Fruit fly (Drosophila melanogaster) whole organism, embryonic: ENCODE data around the gene CG32642.

Source experiments
- ATbp ChIP-seq: fragments of 200-800 bp; sonication (Bioruptor generic); optimal IDR thresholded peaks from 2 replicates; lab custom pipeline; 2017; ENCODE audit warnings: missing biosample characterization, mild to moderate bottlenecking, missing genetic modification characterization, missing genetic modification reagents
- Atf-2 ChIP-seq: fragments of 200-800 bp; sonication (Bioruptor generic); optimal IDR thresholded peaks from 2 replicates; lab custom pipeline; 2016; ENCODE audit warnings: missing biosample characterization, missing genetic modification characterization
- Bdp1 ChIP-seq: fragments of 200-800 bp; sonication (Bioruptor generic); optimal IDR thresholded peaks from 3 replicates; lab custom pipeline; 2016; ENCODE audit warnings: missing biosample characterization, missing genetic modification characterization
- Blimp-1 ChIP-seq: fragments of 200-800 bp; sonication (Bioruptor generic); optimal IDR thresholded peaks from 3 replicates; lab custom pipeline; 2018; ENCODE audit warnings: missing biosample characterization, missing genetic modification characterization, mild to moderate bottlenecking, moderate library complexity, missing genetic modification reagents
- C15 ChIP-seq: fragments of 200-800 bp; sonication (Bioruptor generic); IDR thresholded peaks from 3 replicates; pipeline ENCODE4 v1.3.6; 2022; ENCODE audit warnings: missing biosample characterization, missing genetic modification characterization
- CG10267 ChIP-seq: fragments of 200-800 bp; sonication (Bioruptor generic); optimal IDR thresholded peaks from 2 replicates; lab custom pipeline; 2018; ENCODE audit warnings: missing biosample characterization, mild to moderate bottlenecking, missing genetic modification characterization, moderate library complexity
- CG10274 ChIP-seq: fragments of 200-800 bp; sonication (Bioruptor generic); optimal IDR thresholded peaks from 3 replicates; lab custom pipeline; 2017; ENCODE audit warnings: missing biosample characterization, mild to moderate bottlenecking, missing genetic modification characterization
- CG1233 ChIP-seq: fragments of 200-800 bp; sonication (Bioruptor generic); optimal IDR thresholded peaks from 4 replicates; lab custom pipeline; 2018; ENCODE audit warnings: missing biosample characterization, mild to moderate bottlenecking, missing genetic modification characterization
- CG13775 ChIP-seq: fragments of 200-800 bp; sonication (Bioruptor generic); optimal IDR thresholded peaks from 3 replicates; lab custom pipeline; 2017; ENCODE audit warnings: missing biosample characterization, mild to moderate bottlenecking, missing genetic modification characterization
- CG15514 ChIP-seq: fragments of 200-800 bp; sonication (Bioruptor generic); optimal IDR thresholded peaks from 3 replicates; lab custom pipeline; 2017; ENCODE audit warnings: missing biosample characterization, missing genetic modification characterization, mild to moderate bottlenecking, moderate library complexity, missing genetic modification reagents
- CG16779 ChIP-seq: fragments of 200-800 bp; sonication (Bioruptor generic); IDR thresholded peaks from 2 replicates; pipeline ENCODE4 v1.3.6; 2022; ENCODE audit warnings: missing biosample characterization, missing genetic modification characterization
- CG17359 ChIP-seq: fragments of 200-800 bp; sonication (Bioruptor generic); optimal IDR thresholded peaks from 3 replicates; lab custom pipeline; 2018; ENCODE audit warnings: missing biosample characterization, mild to moderate bottlenecking, missing genetic modification characterization, moderate library complexity
- CG2202 ChIP-seq: fragments of 200-800 bp; sonication (Bioruptor generic); optimal IDR thresholded peaks from 2 replicates; lab custom pipeline; 2018; ENCODE audit warnings: missing biosample characterization, mild to moderate bottlenecking, missing genetic modification characterization
- CG2889 ChIP-seq: fragments of 200-800 bp; sonication (Bioruptor generic); IDR thresholded peaks from 3 replicates; pipeline ENCODE4 v1.3.6; 2022; ENCODE audit warnings: missing biosample characterization, missing genetic modification characterization
- CG6175 ChIP-seq: fragments of 200-800 bp; sonication (Bioruptor generic); IDR thresholded peaks from 3 replicates; pipeline ENCODE4 v1.3.6; 2022; ENCODE audit warnings: missing biosample characterization, missing genetic modification characterization
- CG8388 ChIP-seq: fragments of 200-800 bp; sonication (Bioruptor generic); optimal IDR thresholded peaks from 2 replicates; lab custom pipeline; 2019; ENCODE audit warnings: missing biosample characterization, mild to moderate bottlenecking, missing genetic modification characterization, moderate library complexity
- CG8765 ChIP-seq: fragments of 200-800 bp; sonication (Bioruptor generic); IDR thresholded peaks from 2 replicates; pipeline ENCODE4 v1.3.6; 2022; ENCODE audit warnings: missing biosample characterization, missing genetic modification characterization
- Dll ChIP-seq: fragments of 200-800 bp; sonication (Bioruptor generic); IDR thresholded peaks from 4 replicates; pipeline ENCODE4 v1.3.6; 2022; ENCODE audit warnings: missing biosample characterization, missing genetic modification characterization; ENCODE audit not compliant: partially characterized antibody
- Doc3 ChIP-seq: fragments of 200-800 bp; sonication (Bioruptor generic); IDR thresholded peaks from 3 replicates; pipeline ENCODE4 v1.3.6; 2022; ENCODE audit warnings: missing biosample characterization, missing genetic modification characterization; ENCODE audit not compliant: partially characterized antibody
- Elba2 ChIP-seq: fragments of 200-800 bp; sonication (Bioruptor generic); optimal IDR thresholded peaks from 3 replicates; lab custom pipeline; 2016; ENCODE audit warnings: missing biosample characterization, missing genetic modification characterization
- Fer1 ChIP-seq: fragments of 200-800 bp; sonication (Bioruptor generic); optimal IDR thresholded peaks from 2 replicates; lab custom pipeline; 2017; ENCODE audit warnings: missing biosample characterization, mild to moderate bottlenecking, missing genetic modification characterization
- Hr39 ChIP-seq: fragments of >200 bp; optimal IDR thresholded peaks from 2 replicates; lab custom pipeline; 2017
- Hsf ChIP-seq: fragments of 200-800 bp; sonication (Bioruptor generic); optimal IDR thresholded peaks from 3 replicates; lab custom pipeline; 2016; ENCODE audit warnings: missing biosample characterization, missing genetic modification characterization
- Max ChIP-seq: fragments of 200-800 bp; sonication (Bioruptor generic); optimal IDR thresholded peaks from 2 replicates; lab custom pipeline; 2016; ENCODE audit warnings: missing biosample characterization, mild to moderate bottlenecking, missing genetic modification characterization
- Nf-YB ChIP-seq: fragments of 200-800 bp; sonication (Bioruptor generic); optimal IDR thresholded peaks from 3 replicates; lab custom pipeline; 2019; ENCODE audit warnings: missing biosample characterization, mild to moderate bottlenecking, missing genetic modification characterization, moderate library complexity
- Nf-YC ChIP-seq: fragments of 200-800 bp; optimal IDR thresholded peaks from 3 replicates; lab custom pipeline; 2019; ENCODE audit warnings: missing biosample characterization, mild to moderate bottlenecking, missing genetic modification characterization, moderate library complexity
- Ptx1 ChIP-seq: fragments of 200-800 bp; sonication (Bioruptor generic); IDR thresholded peaks from 2 replicates; pipeline ENCODE4 v1.3.6; 2022; ENCODE audit warnings: missing biosample characterization, missing genetic modification characterization
- Sry-δ ChIP-seq: fragments of 200-800 bp; sonication (Bioruptor generic); optimal IDR thresholded peaks from 2 replicates; lab custom pipeline; 2016; ENCODE audit warnings: missing biosample characterization, missing genetic modification characterization
- Xbp1 ChIP-seq: fragments of 200-800 bp; sonication (Bioruptor generic); optimal IDR thresholded peaks from 3 replicates; lab custom pipeline; 2016; ENCODE audit warnings: missing biosample characterization, mild to moderate bottlenecking, missing genetic modification characterization
- Xrp1 ChIP-seq: fragments of 200-800 bp; sonication (Bioruptor generic); IDR thresholded peaks from 2 replicates; pipeline ENCODE4 v1.3.6; 2022; ENCODE audit warnings: missing biosample characterization, missing genetic modification characterization
- ara ChIP-seq: fragments of 200-800 bp; sonication (Bioruptor generic); IDR thresholded peaks from 2 replicates; pipeline ENCODE4 v1.3.6; 2022; ENCODE audit warnings: missing biosample characterization, missing genetic modification characterization
- ato ChIP-seq: fragments of 200-800 bp; sonication (Bioruptor generic); IDR thresholded peaks from 2 replicates; pipeline ENCODE4 v1.3.6; 2022; ENCODE audit warnings: missing biosample characterization, missing genetic modification characterization; ENCODE audit not compliant: partially characterized antibody
- crp ChIP-seq, 2 experiments: fragments of 200-800 bp; sonication (Bioruptor generic); optimal IDR thresholded peaks; 2 replicates in 1 of 2; 3 replicates in 1 of 2; lab custom pipeline; 2017; ENCODE audit warnings: missing biosample characterization in 2 of 2, missing genetic modification characterization in 2 of 2, mild to moderate bottlenecking in 1 of 2, moderate library complexity in 1 of 2
- danr ChIP-seq: fragments of 200-800 bp; sonication (Bioruptor generic); IDR thresholded peaks from 2 replicates; pipeline ENCODE4 v1.3.6; 2022; ENCODE audit warnings: missing biosample characterization, missing genetic modification characterization
- dmrt11E ChIP-seq: fragments of 200-800 bp; sonication (Bioruptor generic); optimal IDR thresholded peaks from 3 replicates; lab custom pipeline; 2018; ENCODE audit warnings: missing biosample characterization, mild to moderate bottlenecking, missing genetic modification characterization, moderate library complexity
- dysf ChIP-seq: fragments of 200-800 bp; sonication (Bioruptor generic); IDR thresholded peaks from 3 replicates; pipeline ENCODE4 v1.3.6; 2022; ENCODE audit warnings: missing biosample characterization, missing genetic modification characterization
- esg ChIP-seq: fragments of 200-800 bp; sonication (Bioruptor generic); conservative IDR thresholded peaks from 2 replicates; pipeline ENCODE4 v1.3.6; 2022; ENCODE audit warnings: missing biosample characterization, missing genetic modification characterization
- gro ChIP-seq: fragments of 200-800 bp; sonication (Bioruptor generic); optimal IDR thresholded peaks from 2 replicates; lab custom pipeline; 2016; ENCODE audit warnings: missing biosample characterization, missing genetic modification characterization
- jigr1 ChIP-seq: fragments of 200-800 bp; sonication (Bioruptor generic); IDR thresholded peaks from 3 replicates; pipeline ENCODE4 v1.3.6; 2022; ENCODE audit warnings: missing biosample characterization, missing genetic modification characterization
- kay ChIP-seq: fragments of 200-800 bp; sonication (Bioruptor generic); optimal IDR thresholded peaks from 2 replicates; lab custom pipeline; 2016; ENCODE audit warnings: missing biosample characterization, missing genetic modification characterization
- lbe ChIP-seq: fragments of 200-800 bp; sonication (Bioruptor generic); optimal IDR thresholded peaks from 2 replicates; lab custom pipeline; 2016; ENCODE audit warnings: missing biosample characterization, mild to moderate bottlenecking, missing genetic modification characterization
- lola ChIP-seq, 3 experiments: fragments of >200 bp in 2 of 3; fragments of 200-800 bp in 1 of 3; sonication (Bioruptor generic) in 1 of 3; optimal IDR thresholded peaks; 2 replicates each; lab custom pipeline; 2017 to 2019; ENCODE audit warnings: missing biosample characterization in 3 of 3, missing genetic modification characterization in 3 of 3, mild to moderate bottlenecking in 1 of 3, moderate library complexity in 1 of 3
- mam ChIP-seq: fragments of 200-800 bp; sonication (Bioruptor generic); optimal IDR thresholded peaks from 3 replicates; lab custom pipeline; 2016; ENCODE audit warnings: missing biosample characterization, missing genetic modification characterization
- mld ChIP-seq: fragments of 200-800 bp; sonication (Bioruptor generic); IDR thresholded peaks from 3 replicates; pipeline ENCODE4 v1.3.6; 2022; ENCODE audit warnings: missing biosample characterization, missing genetic modification characterization; ENCODE audit not compliant: partially characterized antibody
- rib ChIP-seq: fragments of 200-800 bp; sonication (Bioruptor generic); IDR thresholded peaks from 2 replicates; pipeline ENCODE4 v1.3.6; 2022; ENCODE audit warnings: missing biosample characterization, missing genetic modification characterization
- slou ChIP-seq: fragments of 200-800 bp; sonication (Bioruptor generic); optimal IDR thresholded peaks from 3 replicates; lab custom pipeline; 2016; ENCODE audit warnings: missing biosample characterization, missing genetic modification characterization
- tup ChIP-seq: fragments of 200-800 bp; sonication (Bioruptor generic); optimal IDR thresholded peaks from 2 replicates; lab custom pipeline; 2016; ENCODE audit warnings: missing biosample characterization, mild to moderate bottlenecking, missing genetic modification characterization, moderate library complexity
- wor ChIP-seq: fragments of 200-800 bp; sonication (Bioruptor generic); IDR thresholded peaks from 2 replicates; pipeline ENCODE4 v1.3.6; 2022; ENCODE audit warnings: missing biosample characterization, missing genetic modification characterization

CG32642 gene

dm6 chrX:12958920-12959319, at the start of gene CG32642:
CG32642 (plus strand) TSS chrX:12959220.
- no peak for TF ChIP-seq CG8388 (GFP tag; lab: Kevin White, UChicago)
- TF ChIP-seq CG16779 (GFP tag; lab: Robert Waterston, UW): no peak
- no peak for TF ChIP-seq esg (GFP tag; lab: Robert Waterston, UW)
- TF ChIP-seq Sry-δ (GFP tag; lab: Kevin White, UChicago): no peak
- no peak for TF ChIP-seq CG13775 (GFP tag; lab: Kevin White, UChicago)
- no peak for TF ChIP-seq Blimp-1 (GFP tag; lab: Kevin White, UChicago)
- TF ChIP-seq Atf-2 (GFP tag; lab: Kevin White, UChicago): no peak
- no peak for TF ChIP-seq Xrp1 (GFP tag; lab: Robert Waterston, UW)
- TF ChIP-seq jigr1 (GFP tag; lab: Robert Waterston, UW): no peak
- no peak for TF ChIP-seq Elba2 (GFP tag; lab: Kevin White, UChicago)
- TF ChIP-seq Hr39 (lab: Kevin White, UChicago): no peak
- TF ChIP-seq CG10267: no peak
- TF ChIP-seq Hsf: no peak
- TF ChIP-seq CG15514 (GFP tag; lab: Kevin White, UChicago): no peak
- no peak for TF ChIP-seq C15 (GFP tag; lab: Robert Waterston, UW)
- TF ChIP-seq CG17359 (tag; lab: Kevin White, UChicago): no peak
- no peak for TF ChIP-seq CG6175 (GFP tag; lab: Robert Waterston, UW)
- TF ChIP-seq kay: no peak
- no peak for TF ChIP-seq Max
- no peak for TF ChIP-seq Doc3

- TF ChIP-seq dmrt11E (tag; lab: Kevin White, UChicago) (peak; percentile 43), gro (no peak), jigr1 (GFP tag; lab: Robert Waterston, UW) (no peak), Bdp1 (no peak), lola (GFP tag; optimal IDR thresholded peaks at IDR 0.05; lab: Kevin White, UChicago) (peak in 1 of 3 experiments; percentile 62), lbe (GFP tag; lab: Kevin White, UChicago) (no peak), CG2202 (tag; lab: Kevin White, UChicago) (no peak), Xbp1 (GFP tag; lab: Kevin White, UChicago) (peak; percentile 57), Sry-δ (GFP tag; lab: Kevin White, UChicago) (peak; percentile 60), CG8765 (GFP tag; lab: Robert Waterston, UW) (no peak; the same call in 1 of the 2 replicates), slou (GFP tag; lab: Kevin White, UChicago) (peak; percentile 43), CG1233 (peak; percentile 3), ATbp (peak; percentile 5), Dll (GFP tag; lab: Robert Waterston, UW) (0 out of 4 replicates have a peak, but pooled peaks have one; percentile 21), Fer1 (no peak), ara (no peak), crp (GFP tag; optimal IDR thresholded peaks at IDR 0.05; lab: Kevin White, UChicago) (peak; percentile 30 to 85), mam (GFP tag; lab: Kevin White, UChicago) (peak; percentile 28), Nf-YC (peak; percentile 66), wor (no peak), dysf (peak; percentile 60; the same call in 1 of the 3 replicates), mld (no peak), tup (no peak), CG2889 (GFP tag; lab: Robert Waterston, UW) (no peak), danr (GFP tag; lab: Robert Waterston, UW) (no peak), Ptx1 (peak; percentile 50), Nf-YB (no peak), rib (GFP tag; lab: Robert Waterston, UW) (no peak), ato (GFP tag; lab: Robert Waterston, UW) (no peak), CG10274 (GFP tag; lab: Kevin White, UChicago) (no peak)
These were observed 49.2 kb upstream of the CG32642 start, which contains the start of the genes Brms1 and CG4645 for dm6 chrX:12909577-12910426. Brms1 (minus strand) TSS chrX:12909622. CG4645 (plus strand) TSS chrX:12909953.
